Worm (Caenorhabditis elegans) whole organism, mixed stage, embryonic: ENCODE measurements around the gene C49C8.5.
A peak's percentile ranks its signal among the peaks of the same experiment; 100 is the strongest.

ENCODE experiments used
- M03D4.4 ChIP-seq: sonication (generic microtip); optimal IDR thresholded peaks from 2 replicates; lab custom pipeline; 2017; ENCODE audit warnings: mild to moderate bottlenecking, missing genetic modification characterization, missing compliant biosample characterization
- bed-3 ChIP-seq: fragments of 200-800 bp; sonication (Bioruptor generic); optimal IDR thresholded peaks from 3 replicates; lab custom pipeline; 2018; ENCODE audit warnings: mild to moderate bottlenecking, missing genetic modification characterization, moderate library complexity, missing compliant biosample characterization
- blmp-1 ChIP-seq: fragments of 150-350 bp; optimal IDR thresholded peaks from 2 replicates; lab custom pipeline; 2014; ENCODE audit warnings: missing biosample characterization, missing genetic modification characterization
- ceh-39 ChIP-seq: fragments of 150-350 bp; optimal IDR thresholded peaks from 2 replicates; lab custom pipeline; 2014; ENCODE audit warnings: missing biosample characterization, missing genetic modification characterization
- ceh-43 ChIP-seq: fragments of 200-800 bp; sonication (Bioruptor generic); optimal IDR thresholded peaks from 2 replicates; lab custom pipeline; 2018; ENCODE audit warnings: mild to moderate bottlenecking, missing genetic modification characterization, moderate library complexity, missing compliant biosample characterization
- ceh-83 ChIP-seq: fragments of 200-800 bp; sonication (Bioruptor generic); optimal IDR thresholded peaks from 2 replicates; lab custom pipeline; 2018; ENCODE audit warnings: mild to moderate bottlenecking, missing genetic modification characterization, missing compliant biosample characterization
- ces-1 ChIP-seq: fragments of 150-350 bp; optimal IDR thresholded peaks from 2 replicates; lab custom pipeline; 2014; ENCODE audit warnings: missing biosample characterization, missing genetic modification reagents, missing genetic modification characterization
- cnd-1 ChIP-seq: fragments of 200-800 bp; sonication (Bioruptor generic); optimal IDR thresholded peaks from 2 replicates; lab custom pipeline; 2018; ENCODE audit warnings: mild to moderate bottlenecking, missing genetic modification characterization, missing compliant biosample characterization
- drap-1 ChIP-seq: fragments of 200-800 bp; sonication (Bioruptor generic); optimal IDR thresholded peaks from 3 replicates; lab custom pipeline; 2018; ENCODE audit warnings: mild to moderate bottlenecking, missing genetic modification characterization, missing compliant biosample characterization
- elt-1 ChIP-seq: sonication (generic microtip); optimal IDR thresholded peaks from 2 replicates; lab custom pipeline; 2017; ENCODE audit warnings: missing genetic modification characterization, mild to moderate bottlenecking, missing compliant biosample characterization, antibody characterized with exemption, moderate library complexity, borderline replicate concordance; ENCODE audit not compliant: insufficient read depth
- elt-3 ChIP-seq: fragments of 150-350 bp; optimal IDR thresholded peaks from 2 replicates; lab custom pipeline; 2014; ENCODE audit warnings: missing biosample characterization, missing genetic modification characterization
- flh-1 ChIP-seq: fragments of 200-800 bp; sonication (Bioruptor generic); optimal IDR thresholded peaks from 2 replicates; lab custom pipeline; 2018; ENCODE audit warnings: mild to moderate bottlenecking, missing genetic modification characterization, moderate library complexity, missing compliant biosample characterization
- ham-2 ChIP-seq: fragments of 200-800 bp; sonication (Bioruptor generic); optimal IDR thresholded peaks from 2 replicates; lab custom pipeline; 2018; ENCODE audit warnings: mild to moderate bottlenecking, missing genetic modification characterization, missing compliant biosample characterization
- hlh-1 ChIP-seq: fragments of 150-350 bp; optimal IDR thresholded peaks from 2 replicates; lab custom pipeline; 2014; ENCODE audit warnings: missing biosample characterization, missing genetic modification reagents, missing genetic modification characterization
- lin-13 ChIP-seq: fragments of 150-350 bp; optimal IDR thresholded peaks from 2 replicates; lab custom pipeline; 2014; ENCODE audit warnings: missing biosample characterization, missing genetic modification characterization
- lin-32 ChIP-seq: fragments of 200-800 bp; sonication (Bioruptor generic); optimal IDR thresholded peaks from 2 replicates; lab custom pipeline; 2018; ENCODE audit warnings: mild to moderate bottlenecking, missing genetic modification characterization, missing compliant biosample characterization
- lsy-2 ChIP-seq: fragments of 150-350 bp; optimal IDR thresholded peaks from 2 replicates; lab custom pipeline; 2014; ENCODE audit warnings: missing biosample characterization, missing genetic modification characterization
- mab-5 ChIP-seq: fragments of 150-350 bp; optimal IDR thresholded peaks from 2 replicates; lab custom pipeline; 2014; ENCODE audit warnings: missing biosample characterization, missing genetic modification characterization
- mep-1 ChIP-seq: fragments of 150-350 bp; optimal IDR thresholded peaks from 2 replicates; lab custom pipeline; 2017; ENCODE audit warnings: missing biosample characterization, missing genetic modification reagents, missing genetic modification characterization, inconsistent platforms
- mls-2 ChIP-seq: sonication (generic microtip); optimal IDR thresholded peaks from 2 replicates; lab custom pipeline; 2016; ENCODE audit warnings: mild to moderate bottlenecking, missing genetic modification characterization, moderate library complexity, missing compliant biosample characterization
- nhr-12 ChIP-seq: fragments of 150-350 bp; optimal IDR thresholded peaks from 2 replicates; lab custom pipeline; 2014; ENCODE audit warnings: missing biosample characterization, missing genetic modification characterization
- nhr-2 ChIP-seq: fragments of 150-350 bp; optimal IDR thresholded peaks from 2 replicates; lab custom pipeline; 2014; ENCODE audit warnings: missing biosample characterization, missing genetic modification characterization
- nhr-237 ChIP-seq: fragments of 150-350 bp; optimal IDR thresholded peaks from 2 replicates; lab custom pipeline; 2014; ENCODE audit warnings: missing biosample characterization, missing genetic modification characterization
- nhr-28 ChIP-seq: fragments of 150-350 bp; optimal IDR thresholded peaks from 2 replicates; lab custom pipeline; 2014; ENCODE audit warnings: missing biosample characterization, missing genetic modification characterization
- nhr-76 ChIP-seq: sonication (generic microtip); optimal IDR thresholded peaks from 2 replicates; lab custom pipeline; 2017; ENCODE audit warnings: missing biosample characterization, missing genetic modification characterization
- pha-4 ChIP-seq: fragments of 150-350 bp; optimal IDR thresholded peaks from 2 replicates; lab custom pipeline; 2018; ENCODE audit warnings: missing biosample characterization, missing genetic modification reagents, missing genetic modification characterization
- sem-2 ChIP-seq: fragments of 200-800 bp; sonication (Bioruptor generic); optimal IDR thresholded peaks from 2 replicates; lab custom pipeline; 2018; ENCODE audit warnings: mild to moderate bottlenecking, missing genetic modification characterization, missing compliant biosample characterization
- snpc-4 ChIP-seq: fragments of 150-350 bp; optimal IDR thresholded peaks from 2 replicates; lab custom pipeline; 2014; ENCODE audit warnings: missing biosample characterization, missing genetic modification characterization
- sptf-1 ChIP-seq: sonication (generic microtip); optimal IDR thresholded peaks from 2 replicates; lab custom pipeline; 2017; ENCODE audit warnings: mild to moderate bottlenecking, missing genetic modification characterization, moderate library complexity, missing compliant biosample characterization
- tbx-8 ChIP-seq: fragments of 200-800 bp; sonication (Bioruptor generic); optimal IDR thresholded peaks from 2 replicates; lab custom pipeline; 2018; ENCODE audit warnings: mild to moderate bottlenecking, missing genetic modification characterization, moderate library complexity, missing compliant biosample characterization
- unc-120 ChIP-seq: sonication (generic microtip); optimal IDR thresholded peaks from 2 replicates; lab custom pipeline; 2017; ENCODE audit warnings: missing genetic modification characterization, missing compliant biosample characterization; ENCODE audit not compliant: poor library complexity, severe bottlenecking
- unc-39 ChIP-seq: fragments of 150-350 bp; optimal IDR thresholded peaks from 2 replicates; lab custom pipeline; 2014; ENCODE audit warnings: missing biosample characterization, missing genetic modification characterization
- unc-62 ChIP-seq: fragments of 150-350 bp; optimal IDR thresholded peaks from 2 replicates; lab custom pipeline; 2014; ENCODE audit warnings: missing biosample characterization, missing genetic modification reagents, missing genetic modification characterization
- zip-8 ChIP-seq: fragments of 150-350 bp; optimal IDR thresholded peaks from 2 replicates; lab custom pipeline; 2014; ENCODE audit warnings: missing biosample characterization, missing genetic modification characterization
- ztf-11 ChIP-seq: fragments of 150-350 bp; optimal IDR thresholded peaks from 2 replicates; lab custom pipeline; 2014; ENCODE audit warnings: missing biosample characterization, missing genetic modification characterization

The C49C8.5 gene

ce11 chrIV:8653592-8653991 is at the start of gene C49C8.5:
Gene C49C8.5, minus strand, starts transcription at chrIV:8653664.
- no peak for TF ChIP-seq drap-1
- TF ChIP-seq lin-32 (GFP tag; lab: Kevin White, UChicago), result no peak
- no peak for TF ChIP-seq nhr-28 (tag; lab: Kevin White, UChicago)
- TF ChIP-seq, all 35 proteins: peak for 0

ce11 chrIV:8697436-8697835 is 44.0 kb upstream of the C49C8.5 start, which contains the start of gene ttll-11:
Gene ttll-11, plus strand, starts transcription at chrIV:8697736.
- TF ChIP-seq flh-1 (no peak), unc-62 (GFP tag; lab: Kevin White, UChicago) (no peak), drap-1 (no peak), lin-13 (tag; lab: Kevin White, UChicago) (no peak)
- TF ChIP-seq, all 35 proteins: peak for 0

ce11 chrIV:8691486-8691885 is 38.0 kb upstream of the C49C8.5 start, which contains the start of the genes hst-1 and ints-6:
Gene hst-1, minus strand, starts transcription at chrIV:8691513.
Gene ints-6, plus strand, starts transcription at chrIV:8691745.
- TF ChIP-seq ces-1 (peak; percentile 30), unc-62 (GFP tag; lab: Kevin White, UChicago) (no peak)

ce11 chrIV:8687605-8688191 is 34.2 kb upstream of the C49C8.5 start, which contains the start of gene snrp-3:
Gene snrp-3, minus strand, starts transcription at chrIV:8687810.
- TF ChIP-seq nhr-2 (tag; lab: Kevin White, UChicago) (no peak), blmp-1 (no peak), pha-4 (tag; lab: Kevin White, UChicago) (peak; percentile 79), ceh-39 (tag; lab: Kevin White, UChicago) (peak; percentile 54), mab-5 (no peak), ztf-11 (tag; lab: Kevin White, UChicago) (no peak), lin-32 (GFP tag; lab: Kevin White, UChicago) (no peak), nhr-237 (tag; lab: Kevin White, UChicago) (peak; percentile 76), drap-1 (no peak), mep-1 (tag; lab: Kevin White, UChicago) (peak; percentile 79), lin-13 (tag; lab: Kevin White, UChicago) (peak; percentile 41), snpc-4 (tag; lab: Kevin White, UChicago) (no peak), sptf-1 (tag; lab: Kevin White, UChicago) (no peak), sem-2 (GFP tag; lab: Kevin White, UChicago) (no peak), tbx-8 (GFP tag; lab: Kevin White, UChicago) (no peak), ceh-83 (GFP tag; lab: Kevin White, UChicago) (no peak), M03D4.4 (tag; lab: Kevin White, UChicago) (no peak), mls-2 (tag; lab: Kevin White, UChicago) (no peak), cnd-1 (tag; lab: Kevin White, UChicago) (peak; percentile 58), ham-2 (no peak), unc-120 (peak; percentile 50), nhr-12 (tag; lab: Kevin White, UChicago) (no peak), lsy-2 (tag; lab: Kevin White, UChicago) (peak; percentile 72), elt-1 (tag; lab: Kevin White, UChicago) (no peak), unc-39 (tag; lab: Kevin White, UChicago) (no peak), ces-1 (peak; percentile 71), nhr-76 (tag; lab: Kevin White, UChicago) (no peak), flh-1 (no peak), unc-62 (GFP tag; lab: Kevin White, UChicago) (peak; percentile 11), elt-3 (tag; lab: Kevin White, UChicago) (no peak), zip-8 (no peak), hlh-1 (tag; lab: Kevin White, UChicago) (peak; percentile 38), bed-3 (GFP tag; lab: Kevin White, UChicago) (no peak), nhr-28 (tag; lab: Kevin White, UChicago) (no peak), ceh-43 (GFP tag; lab: Kevin White, UChicago) (no peak)
